Fruit fly (Drosophila melanogaster): ENCODE data around the gene tefu.

The tefu gene

DNA sequence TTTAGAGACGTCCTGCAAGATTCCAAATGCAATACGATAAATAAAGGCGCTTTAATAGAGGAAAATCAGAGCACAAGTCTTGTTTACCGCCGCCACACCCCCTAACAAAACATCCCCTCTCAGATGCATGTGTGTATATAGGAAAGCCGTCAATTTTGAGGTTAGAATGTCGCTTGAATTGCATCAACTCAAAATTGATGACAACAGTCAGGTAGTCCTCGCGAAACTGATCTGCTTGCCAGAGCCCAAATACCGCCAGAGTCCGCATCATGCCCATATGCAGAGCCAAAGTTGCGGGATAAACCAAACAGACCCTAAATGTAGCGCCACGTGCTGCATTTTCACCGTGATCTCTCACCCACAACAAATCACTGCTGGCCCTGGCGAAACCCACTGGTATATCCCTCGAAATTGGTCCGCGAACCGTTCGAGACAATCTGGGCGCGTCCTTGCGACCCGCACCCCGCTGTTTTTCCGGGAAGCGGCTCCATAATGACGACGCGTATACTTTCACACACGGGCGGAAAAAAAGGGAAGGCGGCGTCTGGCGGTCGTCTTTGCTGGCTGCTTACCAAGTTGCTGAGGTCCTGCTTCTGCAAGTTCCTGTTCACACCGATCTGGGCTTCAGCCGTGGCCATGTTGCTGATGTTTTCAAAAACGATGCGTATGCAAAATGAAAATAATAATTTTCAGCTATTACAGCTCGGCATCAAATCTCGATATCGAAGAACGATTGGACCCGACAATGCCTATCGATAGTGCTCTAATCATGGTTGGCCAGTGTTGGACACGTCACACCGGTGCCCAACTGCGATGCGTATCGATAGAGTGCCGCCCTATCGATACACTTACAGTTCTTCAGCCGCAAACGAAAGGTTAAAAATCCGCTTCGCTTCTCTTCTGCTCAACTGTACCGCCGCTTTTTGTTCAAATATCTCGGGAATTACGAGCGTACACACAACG lies 21.0 kb upstream of the tefu start, which contains the start of the genes eIF2gamma and Set (continued):
- TF ChIP-seq Dip3 (GFP tag; optimal IDR thresholded peaks at IDR 0.05) (peak; percentile 59), Hr51 (GFP tag; optimal IDR thresholded peaks at IDR 0.05) (peak in 1 of 2 experiments; percentile 14), CG12659 (GFP tag; optimal IDR thresholded peaks at IDR 0.05) (peak; percentile 68), Sry-δ (GFP tag; optimal IDR thresholded peaks at IDR 0.05) (peak; percentile 92), bigmax (GFP tag; optimal IDR thresholded peaks at IDR 0.05) (peak; percentile 95), rib (GFP tag; IDR thresholded peaks at IDR 0.05) (no peak), B-H2 (GFP tag; optimal IDR thresholded peaks at IDR 0.05) (peak; percentile 74), stwl (tag; optimal IDR thresholded peaks at IDR 0.05) (peak; percentile 78), CG17361 (GFP tag; IDR thresholded peaks at IDR 0.05) (no peak), trem (tag; optimal IDR thresholded peaks at IDR 0.05) (peak; percentile 74), Side (GFP tag; optimal IDR thresholded peaks at IDR 0.05) (peak; percentile 31), wek (GFP tag; optimal IDR thresholded peaks at IDR 0.05) (no peak), otp (GFP tag; IDR thresholded peaks at IDR 0.05) (0 out of 3 replicates have a peak, but pooled peaks have one; percentile 26), gro (GFP tag; optimal IDR thresholded peaks at IDR 0.05) (peak; percentile 60), CG4730 (GFP tag; IDR thresholded peaks at IDR 0.05) (no peak), CG17802 (tag; optimal IDR thresholded peaks at IDR 0.05) (peak; percentile 24), E2f2 (GFP tag; IDR thresholded peaks at IDR 0.05) (peak; percentile 76), GATAe (GFP tag; conservative IDR thresholded peaks at IDR 0.05) (0 out of 2 replicates have a peak, but pooled peaks have one; percentile 13), BtbVII (GFP tag; optimal IDR thresholded peaks at IDR 0.05) (no peak), lov (optimal IDR thresholded peaks at IDR 0.05) (no peak), lov (GFP tag; IDR thresholded peaks at IDR 0.05) (no peak), HmgZ (tag; optimal IDR thresholded peaks at IDR 0.05) (peak; percentile 85), Atf-2 (GFP tag; optimal IDR thresholded peaks at IDR 0.05) (peak; percentile 11), hbn (GFP tag; IDR thresholded peaks at IDR 0.05; ENCODE audit: partially characterized antibody) (peak; percentile 97), zen (tag; optimal IDR thresholded peaks at IDR 0.05) (peak; percentile 56), nau (GFP tag; optimal IDR thresholded peaks at IDR 0.05) (no peak), CG14710 (tag; optimal IDR thresholded peaks at IDR 0.05) (peak; percentile 58), CG12155 (GFP tag; optimal IDR thresholded peaks at IDR 0.05) (peak; percentile 30), nom (GFP tag; optimal IDR thresholded peaks at IDR 0.05) (peak; percentile 18), BEAF-32 (GFP tag; optimal IDR thresholded peaks at IDR 0.05) (peak; percentile 97), mam (GFP tag; optimal IDR thresholded peaks at IDR 0.05) (peak; percentile 58), CG32532 (GFP tag; IDR thresholded peaks at IDR 0.05) (peak; percentile 41; the same call in 1 of the 2 replicates), CG5953 (GFP tag; IDR thresholded peaks at IDR 0.05) (no peak), CG32772 (GFP tag; IDR thresholded peaks at IDR 0.05) (no peak), CG7987 (GFP tag; optimal IDR thresholded peaks at IDR 0.05) (peak; percentile 42), CG12391 (tag; optimal IDR thresholded peaks at IDR 0.05) (peak; percentile 22), CG10267 (tag; optimal IDR thresholded peaks at IDR 0.05) (peak; percentile 96), NFAT (GFP tag; IDR thresholded peaks at IDR 0.05) (peak; percentile 66), YL-1 (GFP tag; optimal IDR thresholded peaks at IDR 0.05) (peak; percentile 51), CG34422 (GFP tag; IDR thresholded peaks at IDR 0.05) (peak; percentile 78), CG17829 (tag; optimal IDR thresholded peaks at IDR 0.05) (peak; percentile 54), Dbx (GFP tag; IDR thresholded peaks at IDR 0.05) (peak; percentile 64), CG10366 (GFP tag; IDR thresholded peaks at IDR 0.05) (0 out of 2 replicates have a peak, but pooled peaks have one; percentile 28), ase (GFP tag; IDR thresholded peaks at IDR 0.05) (peak; percentile 18; the same call in 1 of the 3 replicates), CrebB (tag; optimal IDR thresholded peaks at IDR 0.05) (peak; percentile 42), Hsf (GFP tag; optimal IDR thresholded peaks at IDR 0.05) (peak; percentile 19), row (GFP tag; IDR thresholded peaks at IDR 0.05) (peak; percentile 45; the same call in 2 of the 3 replicates), pros (GFP tag; optimal IDR thresholded peaks at IDR 0.05) (no peak)

Measured in whole organism, embryonic.